Worm (Caenorhabditis elegans) whole organism, L4 larva: ENCODE data around the gene ckb-1.
"Not testable (repeated sequence)": the region's sequence is repeated elsewhere in the genome, so short reads cannot be mapped to it uniquely, and the experiment has no call there.

Source experiments
- D1046.2 ChIP-seq: fragments of 200-800 bp; sonication (Bioruptor generic); IDR thresholded peaks from 2 replicates; pipeline ENCODE4 v1.3.6; 2022; ENCODE audit warnings: missing genetic modification characterization, missing compliant biosample characterization
- F10B5.3 ChIP-seq: sonication (generic microtip); optimal IDR thresholded peaks from 2 replicates; lab custom pipeline; 2016; ENCODE audit warnings: mild to moderate bottlenecking, missing genetic modification characterization, missing compliant biosample characterization
- F26F4.8 ChIP-seq: fragments of 200-800 bp; sonication (Bioruptor generic); conservative IDR thresholded peaks from 2 replicates; pipeline ENCODE4 v1.3.6; 2022; ENCODE audit warnings: missing genetic modification characterization, missing compliant biosample characterization
- F37D6.2 ChIP-seq: sonication (generic microtip); optimal IDR thresholded peaks from 2 replicates; lab custom pipeline; 2016; ENCODE audit warnings: mild to moderate bottlenecking, missing genetic modification characterization, missing compliant biosample characterization
- F44E2.7 ChIP-seq: fragments of 200-800 bp; sonication (Bioruptor generic); IDR thresholded peaks from 2 replicates; pipeline ENCODE4 v2.1.2; 2022; ENCODE audit warnings: missing genetic modification characterization, missing compliant biosample characterization
- R02D3.7 ChIP-seq: fragments of 150-350 bp; sonication (generic microtip); optimal IDR thresholded peaks from 3 replicates; lab custom pipeline; 2014; ENCODE audit warnings: missing biosample characterization, missing genetic modification characterization
- T20F7.1 ChIP-seq: fragments of 200-800 bp; sonication (Bioruptor generic); optimal IDR thresholded peaks from 2 replicates; lab custom pipeline; 2018; ENCODE audit warnings: mild to moderate bottlenecking, missing genetic modification characterization, missing compliant biosample characterization
- Y48G9A.11 ChIP-seq: fragments of 200-800 bp; sonication (Bioruptor generic); IDR thresholded peaks from 2 replicates; pipeline ENCODE4 v1.3.6; 2022; ENCODE audit warnings: missing genetic modification reagents, missing genetic modification characterization, missing compliant biosample characterization
- Y75B8A.6 ChIP-seq: fragments of 200-800 bp; sonication (Bioruptor generic); IDR thresholded peaks from 2 replicates; pipeline ENCODE4 v1.3.6; 2022; ENCODE audit warnings: missing genetic modification reagents, missing genetic modification characterization, missing compliant biosample characterization
- aha-1 ChIP-seq: fragments of 150-350 bp; peaks from one replicate; lab custom pipeline; 2014; ENCODE audit warnings: missing biosample characterization, missing genetic modification characterization
- ama-1 ChIP-seq: fragments of 150-350 bp; optimal IDR thresholded peaks from 2 replicates; lab custom pipeline; 2014; ENCODE audit warnings: inconsistent platforms, mixed read lengths
- ceh-28 ChIP-seq: fragments of 150-350 bp; optimal IDR thresholded peaks from 2 replicates; lab custom pipeline; 2014; ENCODE audit warnings: missing biosample characterization, missing genetic modification reagents, missing genetic modification characterization
- daf-16 ChIP-seq, 3 experiments: sonication (generic microtip); optimal IDR thresholded peaks; 2 replicates each; lab custom pipeline; 2016 to 2017; ENCODE audit warnings: missing genetic modification characterization in 3 of 3, missing genetic modification reagents in 3 of 3, mild to moderate bottlenecking in 2 of 3, missing compliant biosample characterization in 2 of 3, missing biosample characterization in 1 of 3, moderate library complexity in 1 of 3
- dmd-6 ChIP-seq: fragments of 200-800 bp; sonication (Bioruptor generic); IDR thresholded peaks from 2 replicates; pipeline ENCODE4 v1.3.6; 2022; ENCODE audit warnings: missing genetic modification reagents, missing genetic modification characterization, missing compliant biosample characterization
- dmd-9 ChIP-seq: fragments of 200-800 bp; sonication (Bioruptor generic); IDR thresholded peaks from 2 replicates; pipeline ENCODE4 v1.3.6; 2022; ENCODE audit warnings: missing genetic modification reagents, missing genetic modification characterization, missing compliant biosample characterization
- dve-1 ChIP-seq: sonication (generic microtip); optimal IDR thresholded peaks from 2 replicates; lab custom pipeline; 2017; ENCODE audit warnings: antibody characterized with exemption, mild to moderate bottlenecking, missing genetic modification characterization, missing compliant biosample characterization; ENCODE audit not compliant: insufficient read depth
- egl-43 ChIP-seq: fragments of 200-800 bp; sonication (Bioruptor generic); IDR thresholded peaks from 2 replicates; pipeline ENCODE4 v1.3.6; 2022; ENCODE audit warnings: missing genetic modification reagents, missing genetic modification characterization, missing compliant biosample characterization
- fos-1 ChIP-seq: fragments of 150-350 bp; optimal IDR thresholded peaks from 2 replicates; lab custom pipeline; 2014; ENCODE audit warnings: missing biosample characterization, missing genetic modification characterization
- hif-1 ChIP-seq, 2 experiments: sonication (generic microtip); optimal IDR thresholded peaks; 2 replicates each; lab custom pipeline; 2016 to 2017; ENCODE audit warnings: missing compliant biosample characterization in 2 of 2, missing genetic modification characterization in 2 of 2, missing genetic modification reagents in 2 of 2, missing genotype in 2 of 2, mild to moderate bottlenecking in 1 of 2
- hlh-30 ChIP-seq: sonication (generic microtip); optimal IDR thresholded peaks from 2 replicates; lab custom pipeline; 2017; ENCODE audit warnings: antibody characterized with exemption, mild to moderate bottlenecking, missing genetic modification characterization, missing compliant biosample characterization; ENCODE audit not compliant: insufficient read depth
- hmg-1.1 ChIP-seq: fragments of 200-800 bp; sonication (Bioruptor generic); IDR thresholded peaks from 2 replicates; pipeline ENCODE4 v1.3.6; 2022; ENCODE audit warnings: missing genetic modification reagents, missing genetic modification characterization, missing compliant biosample characterization
- jun-1 ChIP-seq: fragments of 150-350 bp; optimal IDR thresholded peaks from 2 replicates; lab custom pipeline; 2014; ENCODE audit warnings: missing biosample characterization, missing genetic modification reagents, missing genetic modification characterization
- lim-7 ChIP-seq: fragments of 200-800 bp; sonication (Bioruptor generic); IDR thresholded peaks from 2 replicates; pipeline ENCODE4 v1.3.6; 2022; ENCODE audit warnings: missing genetic modification characterization, missing compliant biosample characterization
- lin-1 ChIP-seq: fragments of 200-800 bp; sonication (Bioruptor generic); IDR thresholded peaks from 2 replicates; pipeline ENCODE4 v1.3.6; 2022; ENCODE audit warnings: missing genetic modification reagents, missing genetic modification characterization, missing compliant biosample characterization
- lir-3 ChIP-seq: sonication (generic microtip); optimal IDR thresholded peaks from 2 replicates; lab custom pipeline; 2016; ENCODE audit warnings: mild to moderate bottlenecking, missing genetic modification characterization, missing compliant biosample characterization
- madf-9 ChIP-seq: fragments of 200-800 bp; sonication (Bioruptor generic); conservative IDR thresholded peaks from 2 replicates; pipeline ENCODE4 v1.3.6; 2022; ENCODE audit warnings: missing genetic modification reagents, missing genetic modification characterization, missing compliant biosample characterization
- mdl-1 ChIP-seq, 2 experiments: fragments of 150-350 bp in 1 of 2; sonication (generic microtip) in 1 of 2; optimal IDR thresholded peaks; 2 replicates each; lab custom pipeline; 2014 to 2017; ENCODE audit warnings: missing biosample characterization in 2 of 2, missing genetic modification characterization in 2 of 2
- mes-2 ChIP-seq: sonication (generic microtip); optimal IDR thresholded peaks from 2 replicates; lab custom pipeline; 2016; ENCODE audit warnings: missing genotype, mild to moderate bottlenecking, missing genetic modification characterization, missing compliant biosample characterization; ENCODE audit not compliant: poor library complexity, severe bottlenecking
- nhr-102 ChIP-seq: sonication (generic microtip); optimal IDR thresholded peaks from 2 replicates; lab custom pipeline; 2016; ENCODE audit warnings: mild to moderate bottlenecking, missing genetic modification characterization, moderate library complexity, missing compliant biosample characterization
- nhr-41 ChIP-seq: fragments of 200-800 bp; sonication (Bioruptor generic); IDR thresholded peaks from 2 replicates; pipeline ENCODE4 v1.3.6; 2022; ENCODE audit warnings: missing genetic modification reagents, missing genetic modification characterization, missing compliant biosample characterization
- nhr-42 ChIP-seq: fragments of 200-800 bp; sonication (Bioruptor generic); IDR thresholded peaks from 2 replicates; pipeline ENCODE4 v1.3.6; 2022; ENCODE audit warnings: missing genetic modification characterization, missing compliant biosample characterization
- pha-4 ChIP-seq, 2 experiments: fragments of 150-350 bp in 1 of 2; fragments of 200-800 bp in 1 of 2; sonication (Bioruptor generic) in 1 of 2; IDR thresholded peaks in 1 of 2; optimal IDR thresholded peaks in 1 of 2; 2 replicates each; pipeline versions ENCODE4 v1.3.6 to Lab custom; 2014 to 2022; ENCODE audit warnings: missing genetic modification characterization in 2 of 2, missing genetic modification reagents in 2 of 2, missing biosample characterization in 1 of 2, missing compliant biosample characterization in 1 of 2
- pqm-1 ChIP-seq: sonication (generic microtip); optimal IDR thresholded peaks from 2 replicates; lab custom pipeline; 2017; ENCODE audit warnings: missing biosample characterization, missing genetic modification characterization
- rbr-2 ChIP-seq: sonication (generic microtip); optimal IDR thresholded peaks from 2 replicates; lab custom pipeline; 2016; ENCODE audit warnings: missing genotype, missing genetic modification characterization, missing compliant biosample characterization
- set-16 ChIP-seq: fragments of 200-800 bp; sonication (Bioruptor generic); IDR thresholded peaks from 2 replicates; pipeline ENCODE4 v1.3.6; 2022; ENCODE audit warnings: missing genetic modification reagents, missing genetic modification characterization, missing compliant biosample characterization
- snpc-1.2 ChIP-seq: fragments of 200-800 bp; sonication (Bioruptor generic); IDR thresholded peaks from 2 replicates; pipeline ENCODE4 v1.3.6; 2022; ENCODE audit warnings: missing genetic modification reagents, missing genetic modification characterization, missing compliant biosample characterization
- spr-3 ChIP-seq: fragments of 200-800 bp; sonication (Bioruptor generic); optimal IDR thresholded peaks from 2 replicates; lab custom pipeline; 2018; ENCODE audit warnings: mild to moderate bottlenecking, missing genetic modification characterization, missing compliant biosample characterization
- tag-97 ChIP-seq: fragments of 200-800 bp; sonication (Bioruptor generic); IDR thresholded peaks from 2 replicates; pipeline ENCODE4 v1.3.6; 2022; ENCODE audit warnings: missing genetic modification characterization, missing compliant biosample characterization
- tra-1 ChIP-seq: fragments of 200-800 bp; sonication (Bioruptor generic); IDR thresholded peaks from 2 replicates; pipeline ENCODE4 v1.3.6; 2022; ENCODE audit warnings: missing genetic modification reagents, missing genetic modification characterization, missing compliant biosample characterization
- vab-7 ChIP-seq: fragments of 200-800 bp; sonication (Bioruptor generic); IDR thresholded peaks from 2 replicates; pipeline ENCODE4 v1.3.6; 2022; ENCODE audit warnings: missing genetic modification reagents, missing genetic modification characterization, missing compliant biosample characterization
- zfp-3 ChIP-seq: fragments of 200-800 bp; sonication (Bioruptor generic); conservative IDR thresholded peaks from 2 replicates; pipeline ENCODE4 v1.3.6; 2022; ENCODE audit warnings: missing genetic modification reagents, missing genetic modification characterization, missing compliant biosample characterization
- zip-11 ChIP-seq: fragments of 200-800 bp; sonication (Bioruptor generic); IDR thresholded peaks from 2 replicates; pipeline ENCODE4 v1.3.6; 2022; ENCODE audit warnings: missing genetic modification characterization, missing compliant biosample characterization
- zip-2 ChIP-seq: fragments of 150-350 bp; optimal IDR thresholded peaks from 2 replicates; lab custom pipeline; 2014; ENCODE audit warnings: missing biosample characterization, missing genetic modification characterization

Gene ckb-1

DNA sequence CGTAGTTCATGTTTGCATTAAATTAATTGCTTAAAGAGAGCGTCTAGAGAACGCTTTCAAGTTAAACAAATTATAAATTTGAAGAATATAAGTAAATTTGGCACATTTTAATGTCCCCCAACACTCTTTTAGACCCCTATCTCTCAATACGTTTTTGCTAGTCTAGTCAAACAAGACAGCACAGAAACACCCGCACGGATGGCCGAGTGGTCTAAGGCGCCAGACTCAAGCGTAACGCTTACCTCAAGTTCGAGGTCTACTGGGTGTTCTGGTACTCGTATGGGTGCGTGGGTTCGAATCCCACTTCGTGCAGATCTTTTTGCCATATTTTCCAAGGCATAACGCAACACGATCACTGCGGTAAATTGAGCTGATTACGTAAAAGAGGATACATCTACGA, 2.7 kb upstream of the ckb-1 start (continued):
- 0 out of 2 replicates have a peak, but pooled peaks have one; percentile 36 for TF ChIP-seq hmg-1.1 (GFP tag; lab: Robert Waterston, UW)
- no peak for TF ChIP-seq set-16 (GFP tag; lab: Robert Waterston, UW)
- TF ChIP-seq tag-97 (GFP tag; lab: Robert Waterston, UW), result no peak
- TF ChIP-seq dve-1 (tag; lab: Kevin White, UChicago), result peak; percentile 41
- peak; percentile 22 for TF ChIP-seq lir-3 (tag; lab: Kevin White, UChicago)
- no peak for TF ChIP-seq ceh-28
- peak; percentile 12 for TF ChIP-seq rbr-2 (tag; lab: Kevin White, UChicago)
- TF ChIP-seq hlh-30 (tag; lab: Kevin White, UChicago), result peak; percentile 19
- TF ChIP-seq hif-1 (tag; optimal IDR thresholded peaks at IDR 0.05; lab: Kevin White, UChicago), result peak in 1 of 2 experiments; percentile 1
- no peak for TF ChIP-seq R02D3.7
- 0 out of 2 replicates have a peak, but pooled peaks have one; percentile 43 for TF ChIP-seq dmd-9 (GFP tag; lab: Robert Waterston, UW)
- no peak for TF ChIP-seq fos-1
- TF ChIP-seq F44E2.7 (GFP tag; lab: Robert Waterston, UW), result 0 out of 2 replicates have a peak, but pooled peaks have one; percentile 34
- peak; percentile 73; the same call in 1 of the 2 replicates for TF ChIP-seq lim-7 (GFP tag; lab: Robert Waterston, UW)
- peak; percentile 63; the same call in 1 of the 2 replicates for TF ChIP-seq Y48G9A.11 (GFP tag; lab: Robert Waterston, UW)
- TF ChIP-seq F26F4.8 (GFP tag; lab: Robert Waterston, UW), result no peak
- TF ChIP-seq snpc-1.2 (GFP tag; lab: Robert Waterston, UW), result 0 out of 2 replicates have a peak, but pooled peaks have one; percentile 25
- no peak for TF ChIP-seq zip-11 (GFP tag; lab: Robert Waterston, UW)
- TF ChIP-seq vab-7, result peak; percentile 71
- TF ChIP-seq madf-9 (GFP tag; lab: Robert Waterston, UW), result peak; percentile 64; the same call in 1 of the 2 replicates
- no peak for TF ChIP-seq zip-2 (tag; lab: Kevin White, UChicago)
- TF ChIP-seq aha-1 (tag; lab: Kevin White, UChicago), result no peak
- no peak for TF ChIP-seq ama-1
- peak; percentile 63 for TF ChIP-seq mes-2 (tag; lab: Kevin White, UChicago)

ce11 chrIII:4367649-4368048, 2.6 kb downstream of the ckb-1 start, which contains the start of gene ckb-2:
TSS of gene ckb-2 (plus strand) at chrIII:4367949.
- TF ChIP-seq jun-1, result no peak

- TF ChIP-seq nhr-41 (GFP tag; lab: Robert Waterston, UW) (peak; percentile 53; the same call in 1 of the 2 replicates), pha-4 (GFP tag; IDR thresholded peaks at IDR 0.05; lab: Robert Waterston, UW) (peak; percentile 84), lir-3 (tag; lab: Kevin White, UChicago) (peak; percentile 52), Y75B8A.6 (GFP tag; lab: Robert Waterston, UW) (peak; percentile 59; the same call in 1 of the 2 replicates), T20F7.1 (GFP tag; lab: Kevin White, UChicago) (peak; percentile 57), mdl-1 (tag; optimal IDR thresholded peaks at IDR 0.05; lab: Kevin White, UChicago) (peak in 1 of 2 experiments; percentile 17), tra-1 (GFP tag; lab: Robert Waterston, UW) (peak; percentile 65), daf-16 (GFP tag; optimal IDR thresholded peaks at IDR 0.05; lab: Kevin White, UChicago) (peak; percentile 20 to 54), daf-16 (tag; optimal IDR thresholded peaks at IDR 0.05; lab: Kevin White, UChicago) (peak; percentile 24), dve-1 (tag; lab: Kevin White, UChicago) (peak; percentile 61), nhr-102 (tag; lab: Kevin White, UChicago) (peak; percentile 71), lin-1 (GFP tag; lab: Robert Waterston, UW) (0 out of 2 replicates have a peak, but pooled peaks have one; percentile 43), nhr-42 (GFP tag; lab: Robert Waterston, UW) (peak; percentile 69; the same call in 1 of the 2 replicates), aha-1 (tag; lab: Kevin White, UChicago) (peak; percentile 96), D1046.2 (GFP tag; lab: Robert Waterston, UW) (peak; percentile 52; the same call in 1 of the 2 replicates), zfp-3 (GFP tag; lab: Robert Waterston, UW) (peak; percentile 82), F10B5.3 (tag; lab: Kevin White, UChicago) (peak; percentile 49), vab-7 (peak; percentile 58; the same call in 1 of the 2 replicates), spr-3 (GFP tag; lab: Kevin White, UChicago) (peak; percentile 51), F26F4.8 (GFP tag; lab: Robert Waterston, UW) (0 out of 2 replicates have a peak, but pooled peaks have one; percentile 19), F37D6.2 (tag; lab: Kevin White, UChicago) (peak; percentile 8), pqm-1 (tag; lab: Kevin White, UChicago) (peak; percentile 3), hlh-30 (tag; lab: Kevin White, UChicago) (peak; percentile 44), egl-43 (peak; percentile 94), jun-1 (peak; percentile 6), rbr-2 (tag; lab: Kevin White, UChicago) (peak; percentile 74), dmd-6 (peak; percentile 85)
- TF ChIP-seq pha-4 (tag; optimal IDR thresholded peaks at IDR 0.05; lab: Kevin White, UChicago), result not testable (repeated sequence)
These were observed 4.3 kb downstream of the ckb-1 start for ce11 chrIII:4369381-4369809.
